Worm (Caenorhabditis elegans) whole organism, L4/young adult: Measurements from ENCODE around the gene col-118.

Experiments used
- W03F9.2 ChIP-seq: fragments of 150-350 bp; optimal IDR thresholded peaks from 2 replicates; lab custom pipeline; 2014; ENCODE audit warnings: missing biosample characterization, missing genetic modification characterization
- dao-5 ChIP-seq: sonication (generic microtip); optimal IDR thresholded peaks from 2 replicates; lab custom pipeline; 2016; ENCODE audit warnings: missing genotype, missing genetic modification characterization, moderate library complexity, missing compliant biosample characterization
- him-1 ChIP-seq: sonication (generic microtip); optimal IDR thresholded peaks from 2 replicates; lab custom pipeline; 2016; ENCODE audit warnings: missing genotype, missing genetic modification reagents, missing genetic modification characterization, missing compliant biosample characterization

The col-118 gene

DNA sequence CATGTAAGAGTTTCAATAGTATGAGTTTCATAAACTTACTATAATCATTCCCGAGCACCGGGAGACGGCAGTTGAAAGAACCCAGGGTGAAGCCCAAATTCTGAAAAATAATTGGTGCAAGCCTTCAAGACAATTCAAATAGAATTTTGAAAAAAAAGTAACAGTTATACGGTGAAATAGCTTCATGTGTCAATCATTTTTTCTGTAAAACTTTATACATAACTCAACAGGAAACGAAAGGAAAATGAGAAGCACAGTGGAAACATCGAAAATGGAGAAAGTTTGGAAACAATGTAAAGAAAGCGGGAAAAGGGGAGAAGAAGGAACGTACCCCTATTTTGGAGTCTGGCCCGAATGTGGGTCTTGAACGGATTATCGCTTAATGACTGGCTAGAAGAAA lies 24.9 kb downstream of the col-118 start, which contains the start of gene C09G9.3:
C09G9.3 (minus strand) TSS at position 101 of the 400 bp plus-strand sequence.
- no peak for TF ChIP-seq W03F9.2
- no peak for TF ChIP-seq dao-5 (tag; lab: Kevin White, UChicago)
- TF ChIP-seq him-1 (tag; lab: Kevin White, UChicago), result no peak

DNA sequence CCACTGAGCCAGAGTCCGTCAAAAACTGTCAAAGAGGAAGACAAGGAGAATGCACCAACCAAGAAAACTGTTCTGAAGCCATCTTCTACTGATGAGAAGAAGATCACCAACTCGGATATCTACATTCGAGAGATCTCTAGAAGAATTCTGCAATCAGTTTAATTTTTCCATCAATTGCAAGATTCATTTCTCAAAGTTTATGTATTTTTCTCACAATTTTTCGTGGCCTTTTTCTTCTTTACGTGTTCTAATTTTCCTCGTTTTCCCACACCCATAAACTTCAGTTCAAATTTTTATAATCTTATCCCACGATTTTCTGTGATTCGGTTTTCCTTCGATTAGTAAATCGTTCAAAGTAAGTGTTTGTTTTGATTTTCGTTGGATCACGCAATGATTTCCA lies 25.8 kb downstream of the col-118 start, which contains the start of gene hdl-2:
hdl-2 (plus strand) TSS at position 301 of the 400 bp plus-strand sequence.
- TF ChIP-seq him-1 (tag; lab: Kevin White, UChicago), result no peak
- no peak for TF ChIP-seq W03F9.2
- no peak for TF ChIP-seq dao-5 (tag; lab: Kevin White, UChicago)

DNA sequence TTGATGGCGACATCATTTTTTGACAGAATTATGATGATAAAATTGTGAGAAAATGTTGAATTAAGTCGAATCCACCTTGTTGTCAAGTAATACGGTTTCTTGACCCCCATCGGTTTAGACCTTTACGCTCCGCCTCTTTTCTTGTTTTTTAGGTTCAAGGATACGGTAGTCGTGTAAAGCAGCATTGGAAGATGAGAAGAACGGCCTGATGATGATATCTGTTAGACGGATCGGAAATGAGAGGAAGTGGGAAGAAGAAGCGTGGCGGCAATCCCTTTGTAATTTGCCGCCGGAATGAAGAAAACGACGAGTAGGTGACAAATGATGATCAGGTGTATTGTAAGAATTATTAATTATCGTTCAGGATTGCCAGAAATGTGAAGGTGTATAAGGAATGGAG lies 31.8 kb downstream of the col-118 start, which contains the start of gene npax-4:
npax-4 (minus strand) TSS at position 101 of the 400 bp plus-strand sequence.
- TF ChIP-seq W03F9.2 (no peak), him-1 (tag; lab: Kevin White, UChicago) (no peak), dao-5 (tag; lab: Kevin White, UChicago) (no peak)

DNA sequence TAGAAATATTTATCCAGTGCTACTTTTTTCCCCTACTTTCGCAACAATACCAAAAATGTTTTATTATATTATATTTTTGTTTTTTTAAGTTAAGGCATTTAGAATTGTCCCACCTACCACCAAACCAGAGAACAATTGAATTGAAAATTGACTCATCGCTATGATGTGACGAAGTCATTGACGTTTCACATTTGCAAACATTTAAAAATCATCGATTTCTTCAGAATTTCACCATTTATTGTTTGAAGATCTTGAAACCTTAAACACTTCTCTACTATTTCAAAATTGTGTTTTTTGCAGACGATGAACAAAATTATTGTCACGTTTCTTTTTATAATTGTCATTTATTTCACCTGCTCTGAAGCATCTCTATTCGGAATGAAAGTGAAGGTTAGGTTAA lies 33.2 kb downstream of the col-118 start, which contains the start of gene C09G9.8:
C09G9.8 (plus strand) TSS at position 301 of the 400 bp plus-strand sequence.
- TF ChIP-seq W03F9.2 (no peak), him-1 (tag; lab: Kevin White, UChicago) (no peak), dao-5 (tag; lab: Kevin White, UChicago) (no peak)

DNA sequence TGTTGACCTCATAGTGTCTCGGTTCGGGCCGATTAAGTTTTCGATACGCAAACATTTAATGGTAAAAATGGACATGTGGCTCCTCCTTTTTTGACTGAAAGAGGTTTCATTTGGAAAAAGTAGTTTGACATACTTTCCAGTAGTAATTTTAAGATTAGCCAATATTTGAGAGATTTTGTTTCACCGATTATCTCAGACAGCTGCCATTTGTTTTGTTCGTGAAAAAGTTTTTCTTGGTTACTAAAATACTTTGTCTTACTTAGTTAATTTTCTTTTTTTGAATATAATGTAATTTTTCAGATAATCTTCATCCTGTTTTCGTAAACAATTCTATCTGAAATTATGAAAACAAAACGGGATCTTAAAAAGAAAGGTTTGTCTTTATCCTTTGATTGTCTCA lies 38.2 kb downstream of the col-118 start, which contains the start of gene C09G9.5:
C09G9.5 (plus strand) TSS at position 301 of the 400 bp plus-strand sequence.
- TF ChIP-seq him-1 (tag; lab: Kevin White, UChicago) (no peak), W03F9.2 (no peak), dao-5 (tag; lab: Kevin White, UChicago) (no peak)

DNA sequence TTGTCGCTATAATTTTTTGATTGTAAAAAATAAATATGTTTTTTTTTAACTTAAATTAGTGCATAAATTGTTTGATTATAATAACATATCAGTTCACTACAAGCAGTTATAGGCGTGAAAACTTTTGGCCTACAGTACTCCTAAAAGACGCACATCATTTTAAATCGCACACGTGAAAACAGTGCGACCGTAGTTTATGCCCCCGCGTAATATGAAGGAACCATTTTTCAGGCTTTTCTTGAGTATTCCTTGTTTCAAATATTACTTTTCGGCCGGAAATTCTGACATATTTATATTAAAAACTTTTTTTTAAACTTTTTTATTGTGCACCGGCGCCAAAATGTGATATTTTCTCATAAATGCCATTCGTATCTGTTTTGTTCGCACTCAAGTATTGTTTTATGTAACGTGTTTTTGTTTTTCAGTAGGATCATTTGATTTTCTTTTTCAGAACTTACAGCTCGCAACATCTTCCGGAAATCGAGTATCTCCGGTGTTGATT lies 40.6 kb downstream of the col-118 start, which contains the start of gene oma-1:
oma-1 (plus strand) TSS at position 452 of the 502 bp plus-strand sequence.
- peak; percentile 26 for TF ChIP-seq W03F9.2
- TF ChIP-seq him-1 (tag; lab: Kevin White, UChicago), result no peak
- TF ChIP-seq dao-5 (tag; lab: Kevin White, UChicago), result no peak

DNA sequence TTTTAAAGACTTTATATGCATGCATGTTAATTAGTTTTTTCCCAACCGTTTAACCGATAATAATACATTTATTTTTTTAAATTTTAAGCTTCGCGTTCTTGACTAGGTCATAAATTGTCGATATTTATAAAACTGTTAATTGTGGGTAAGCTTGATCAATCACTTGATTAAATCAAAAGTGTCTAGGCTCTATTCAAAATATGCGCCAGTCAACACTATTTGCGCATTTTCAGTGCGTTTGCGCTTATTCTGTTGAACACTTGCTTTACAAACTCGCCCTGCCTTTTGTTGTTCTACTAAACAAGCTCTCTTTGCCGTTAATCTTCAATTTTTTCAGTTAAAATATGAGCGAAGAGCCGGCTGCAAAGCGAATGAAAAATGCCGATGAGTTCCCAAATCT lies 43.1 kb downstream of the col-118 start, which contains the start of gene spr-2:
spr-2 (plus strand) TSS at position 332 of the 400 bp plus-strand sequence.
- no peak for TF ChIP-seq dao-5 (tag; lab: Kevin White, UChicago)
- TF ChIP-seq W03F9.2, result peak; percentile 56
- TF ChIP-seq him-1 (tag; lab: Kevin White, UChicago), result no peak

DNA sequence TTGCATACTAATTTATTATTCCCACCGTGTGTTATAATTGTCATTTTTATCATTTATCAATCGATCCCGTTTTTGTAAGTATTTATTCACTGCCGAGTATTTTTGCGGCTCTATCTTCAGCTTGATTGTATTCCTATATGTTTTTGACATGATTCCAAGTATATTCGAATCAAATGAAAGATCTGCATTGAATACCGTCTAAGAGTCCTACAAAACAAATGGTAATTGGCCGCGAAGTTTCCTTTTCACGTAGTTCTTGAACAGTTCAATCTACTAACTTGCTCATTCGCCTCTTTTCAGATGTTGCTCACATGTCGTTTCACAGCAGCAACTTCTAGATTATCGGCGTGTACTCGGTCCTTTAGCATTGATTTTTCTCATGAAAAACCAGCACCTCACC lies 44.5 kb downstream of the col-118 start, which contains the start of gene C27B7.2:
C27B7.2 (plus strand) TSS at position 301 of the 400 bp plus-strand sequence.
- TF ChIP-seq him-1 (tag; lab: Kevin White, UChicago) (no peak), dao-5 (tag; lab: Kevin White, UChicago) (no peak), W03F9.2 (no peak)

DNA sequence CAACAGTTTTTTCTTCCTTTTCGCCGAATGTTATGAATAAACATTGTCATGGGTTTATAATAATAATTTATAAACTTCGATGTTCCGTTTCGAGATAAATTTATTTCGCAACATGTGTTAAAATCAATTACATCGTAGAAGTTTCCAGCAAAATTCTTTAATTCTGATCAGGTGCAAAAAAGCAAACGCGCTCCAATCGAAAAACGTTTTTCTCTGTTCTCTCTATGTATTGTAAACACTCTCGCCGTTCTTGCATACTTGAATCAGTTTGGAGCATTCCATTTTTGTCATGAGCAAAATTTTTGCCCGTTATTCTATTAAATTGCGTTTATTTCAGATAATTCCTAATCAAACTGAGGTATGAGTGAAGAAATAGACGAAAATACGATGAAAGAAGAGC lies 45.7 kb downstream of the col-118 start, which contains the start of gene rad-54.L2:
rad-54.L2 (plus strand) TSS at position 332 of the 400 bp plus-strand sequence.
- no peak for TF ChIP-seq him-1 (tag; lab: Kevin White, UChicago)
- TF ChIP-seq W03F9.2, result peak; percentile 80
